Worm (Caenorhabditis elegans) whole organism, dauer: Measurements from ENCODE around the gene ZK287.7.

Source experiments
- unc-62 ChIP-seq: sonication (generic microtip); optimal IDR thresholded peaks from 2 replicates; lab custom pipeline; 2017; ENCODE audit warnings: missing biosample characterization, missing genetic modification reagents, missing genetic modification characterization

The ZK287.7 gene

ce11 chrV:9690728-9691127 is 2.1 kb upstream of the ZK287.7 start:
- no peak for TF ChIP-seq unc-62

DNA sequence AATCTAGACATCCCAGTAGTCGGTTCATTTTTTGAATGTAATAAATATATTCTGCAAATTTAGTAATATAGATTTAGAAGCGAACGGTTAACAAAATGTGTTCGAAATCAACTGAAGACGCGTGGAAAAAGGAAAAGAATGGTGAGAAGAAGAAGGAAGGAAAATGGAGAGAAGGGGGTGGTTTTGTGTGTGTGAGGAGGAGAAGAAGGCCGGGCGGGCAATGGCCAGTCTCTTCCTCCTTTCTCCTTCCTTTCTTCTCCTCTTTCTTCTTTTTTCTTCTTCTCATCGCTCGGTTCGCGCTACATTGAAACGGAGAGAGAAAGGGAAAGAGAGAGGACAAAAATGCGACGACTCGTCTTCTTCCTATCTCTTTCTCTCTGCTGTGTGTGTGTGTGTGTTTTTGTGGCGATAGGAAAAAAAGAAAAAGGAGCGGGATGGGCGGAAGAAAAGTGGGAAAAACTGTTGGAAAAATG is 717 bp upstream of the ZK287.7 start, which contains the start of gene ztf-9:
Gene ztf-9, minus strand, starts transcription at position 51 of the 473 bp plus-strand sequence.
- no peak for TF ChIP-seq unc-62

DNA sequence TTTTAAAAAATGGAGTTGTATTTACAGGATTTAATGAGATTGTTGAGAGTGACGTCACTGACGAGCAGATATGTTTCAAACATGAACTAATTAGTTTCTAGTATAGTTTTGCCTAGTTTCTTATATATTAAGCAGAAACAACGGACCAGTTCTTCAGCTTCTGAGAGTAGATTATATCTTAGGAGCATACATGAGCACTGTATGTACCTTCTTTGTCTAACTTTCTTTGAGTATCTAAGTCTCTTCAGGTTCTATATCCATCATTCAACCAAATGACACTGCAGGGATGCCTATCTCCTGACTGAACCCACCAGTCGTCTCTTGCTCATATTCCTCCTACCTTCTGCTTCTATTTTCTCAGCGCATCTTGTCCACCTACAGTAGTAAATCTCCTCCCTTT is 3.9 kb downstream of the ZK287.7 start, which contains the start of gene her-1:
Gene her-1, plus strand, starts transcription at position 301 of the 400 bp plus-strand sequence.
- TF ChIP-seq unc-62 = no peak

ce11 chrV:9699216-9699615 is 6.4 kb downstream of the ZK287.7 start:
- no peak for TF ChIP-seq unc-62

ce11 chrV:9701861-9702260 is 9.0 kb downstream of the ZK287.7 start:
- TF ChIP-seq unc-62 = no peak

ce11 chrV:9702755-9703154 is 9.9 kb downstream of the ZK287.7 start, which contains the start of gene xbx-6:
Gene xbx-6 (plus strand): TSS chrV:9703055.
- TF ChIP-seq unc-62 = no peak

- no peak for TF ChIP-seq unc-62
Measured at ce11 chrV:9703549-9703948, 10.7 kb downstream of the ZK287.7 start.

DNA sequence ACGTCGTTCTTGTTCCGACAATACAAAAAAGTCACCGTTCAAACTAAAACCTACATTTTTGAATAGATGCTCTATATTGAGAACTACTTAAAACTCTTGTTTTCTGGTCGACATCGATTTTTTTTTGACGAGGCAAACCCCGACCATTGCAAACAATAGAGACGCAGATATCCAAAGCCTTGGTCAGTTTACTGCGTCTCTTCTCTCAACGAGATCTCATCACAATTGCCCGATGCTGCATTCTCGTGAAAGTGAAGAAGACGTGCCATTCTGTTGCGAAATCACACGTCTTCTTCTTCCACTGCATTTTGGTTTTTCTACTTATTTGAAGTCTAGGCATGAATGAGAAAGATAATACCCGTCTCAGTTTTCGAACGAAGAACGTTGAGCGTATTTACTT is 11.5 kb downstream of the ZK287.7 start:
- TF ChIP-seq unc-62 = no peak

- TF ChIP-seq unc-62 = no peak
Measured at ce11 chrV:9706592-9706991, 13.7 kb downstream of the ZK287.7 start.

DNA sequence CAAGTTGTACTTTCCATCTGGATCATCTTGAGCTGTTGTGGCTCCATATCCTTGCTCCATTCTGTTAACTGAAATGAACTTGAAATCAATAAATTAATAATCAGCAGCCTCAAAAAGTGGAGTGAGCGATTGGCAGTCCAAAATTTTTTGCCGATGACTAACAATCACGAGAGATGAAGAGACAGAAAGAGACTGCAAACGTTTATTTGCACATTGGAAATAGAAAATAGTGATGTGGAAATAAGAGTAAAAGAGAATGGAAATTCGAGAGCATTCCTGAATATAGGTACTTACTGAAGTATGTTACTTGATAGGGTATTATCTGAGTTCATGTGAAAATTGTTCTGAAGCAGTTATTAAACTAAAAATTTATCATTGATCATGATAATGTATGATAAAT is 16.9 kb downstream of the ZK287.7 start, which contains the start of gene tag-120:
Gene tag-120, minus strand, starts transcription at position 68 of the 400 bp plus-strand sequence.
- TF ChIP-seq unc-62 = no peak

DNA sequence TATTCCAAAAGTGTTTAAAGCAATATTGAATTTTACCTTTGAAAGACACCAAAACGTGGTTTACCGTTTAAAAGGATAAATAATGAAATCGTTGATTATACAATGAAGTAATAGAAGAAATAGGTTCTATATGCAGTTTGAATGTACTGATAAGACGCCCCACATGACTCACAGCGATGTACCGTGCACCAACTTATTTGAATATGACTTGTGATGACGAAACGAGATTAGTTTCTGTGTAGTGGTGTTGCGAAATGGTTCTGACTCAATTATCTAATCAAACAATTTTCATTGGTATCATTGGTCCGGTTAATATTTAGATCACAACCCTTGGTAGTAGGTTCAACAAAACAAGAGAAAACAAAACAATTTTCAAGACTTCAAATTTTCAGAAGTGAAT is 18.3 kb downstream of the ZK287.7 start:
- no peak for TF ChIP-seq unc-62

- TF ChIP-seq unc-62 = no peak
Measured at ce11 chrV:9712418-9713173, 19.7 kb downstream of the ZK287.7 start.

DNA sequence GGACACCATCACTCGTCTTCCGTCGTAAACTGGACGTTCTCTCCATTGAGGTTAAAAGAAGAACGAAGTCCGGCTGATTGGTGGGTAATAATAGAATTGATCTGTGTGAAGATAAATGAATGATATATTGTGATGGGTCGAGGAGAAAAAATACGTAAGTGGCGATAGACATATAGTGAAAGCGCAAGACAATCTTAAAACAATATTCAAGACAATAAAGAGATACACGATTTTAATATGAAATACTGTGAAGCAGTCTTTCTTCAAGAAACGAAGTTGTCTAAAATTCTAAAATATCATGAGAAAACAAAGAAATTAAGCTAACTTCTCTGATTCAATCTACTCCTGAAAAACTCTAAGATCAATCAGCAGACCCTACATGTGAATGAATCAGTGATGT is 20.7 kb downstream of the ZK287.7 start, which contains the start of gene F40F9.10:
Gene F40F9.10, minus strand, starts transcription at position 101 of the 400 bp plus-strand sequence.
- TF ChIP-seq unc-62 = no peak

DNA sequence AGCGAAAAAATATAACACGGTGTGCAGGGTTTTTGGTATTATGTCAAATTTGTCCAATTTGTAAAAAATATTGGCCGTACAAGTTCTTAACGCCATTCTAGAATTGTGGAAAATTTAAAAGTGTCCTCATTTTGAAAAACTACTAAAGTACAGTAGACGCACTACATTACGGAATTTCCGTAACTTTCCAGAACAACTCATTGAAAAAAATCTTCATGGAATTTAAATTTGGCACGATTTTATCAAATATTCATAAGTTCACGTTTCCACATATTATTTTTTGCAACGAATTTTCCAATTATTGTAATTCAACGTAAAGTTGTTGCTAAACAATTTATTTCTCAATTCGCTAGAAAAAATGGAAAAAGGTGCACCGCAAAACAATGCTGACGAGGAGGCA is 22.0 kb downstream of the ZK287.7 start, which contains the start of gene F40F9.3:
Gene F40F9.3, plus strand, starts transcription at position 301 of the 400 bp plus-strand sequence.
- no peak for TF ChIP-seq unc-62

DNA sequence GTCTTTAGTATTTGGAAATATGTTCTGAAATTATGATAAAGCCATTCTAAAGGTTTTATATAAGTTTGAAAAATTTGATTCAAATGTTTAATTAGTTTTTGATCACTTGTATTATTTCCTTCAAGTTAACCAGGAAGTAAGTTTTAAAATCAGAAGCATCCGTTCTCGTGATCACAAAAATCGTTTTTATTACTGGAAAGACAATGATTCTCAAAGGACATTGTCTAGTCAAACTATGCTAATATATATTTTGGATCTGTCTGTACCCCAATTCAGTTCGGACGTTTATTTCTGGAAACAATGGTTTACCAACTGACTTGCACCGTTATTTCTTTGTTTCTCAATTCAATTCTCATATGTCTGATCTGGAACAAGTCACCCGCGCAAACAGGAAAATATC is 23.5 kb downstream of the ZK287.7 start, which contains the start of gene str-188:
Gene str-188, plus strand, starts transcription at position 301 of the 400 bp plus-strand sequence.
- TF ChIP-seq unc-62 = no peak

DNA sequence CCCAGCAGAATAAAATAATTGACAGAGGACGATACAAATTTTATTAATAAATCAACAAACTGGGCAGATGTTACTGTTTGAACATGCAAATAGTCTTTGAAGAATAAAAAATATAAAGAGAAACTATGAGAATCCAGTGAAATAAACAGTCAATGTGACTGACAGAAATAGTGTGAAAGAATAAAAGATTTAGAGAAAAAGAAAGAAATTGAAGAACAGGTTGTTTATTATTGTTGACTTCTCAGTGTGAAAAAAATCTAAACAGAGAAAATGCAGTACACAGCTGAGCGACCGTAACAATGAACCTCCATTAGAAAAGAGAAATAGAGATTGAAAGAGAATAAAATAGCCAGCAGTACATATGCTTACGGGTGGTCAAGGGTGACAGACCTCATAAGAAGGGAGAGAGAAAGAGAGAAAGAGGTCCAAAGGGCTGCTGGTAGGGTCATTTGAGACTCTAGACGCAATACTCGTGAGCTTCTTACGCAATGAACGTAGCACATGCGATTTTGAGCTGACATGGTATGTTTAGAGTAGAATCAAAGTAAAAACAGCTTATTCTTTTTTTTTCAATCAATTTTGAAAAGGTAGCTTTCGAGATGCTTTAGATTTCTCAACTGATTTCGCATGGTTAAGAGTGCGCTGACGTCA is 31.3 kb downstream of the ZK287.7 start, which contains the start of gene slcr-46.3:
Gene slcr-46.3, minus strand, starts transcription at position 86 of the 651 bp plus-strand sequence.
- TF ChIP-seq unc-62 = no peak

DNA sequence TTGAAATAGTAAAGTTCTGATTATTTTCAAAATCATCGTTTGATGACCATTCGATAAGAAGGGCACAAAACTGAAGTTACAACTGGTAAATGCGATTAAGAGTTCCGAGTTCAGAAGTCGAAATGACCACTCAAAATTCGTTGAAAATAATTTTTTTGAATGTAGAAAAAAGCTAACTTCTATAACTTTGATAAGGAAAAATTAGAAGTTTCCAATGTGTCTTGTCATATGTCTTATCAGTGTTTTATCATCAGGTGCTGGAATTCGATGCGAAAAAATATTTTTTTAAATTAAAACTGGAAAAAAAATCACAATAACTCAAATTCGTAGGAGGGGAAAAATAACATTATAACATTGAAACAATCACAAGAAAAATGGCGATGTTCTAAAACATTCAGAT is 32.9 kb downstream of the ZK287.7 start:
- no peak for TF ChIP-seq unc-62
